Worm (Caenorhabditis elegans) whole organism, young adult: ENCODE data around the gene tpi-1.
A peak's percentile ranks its signal among the peaks of the same experiment; 100 is the strongest.

ENCODE experiments used
- D2030.7 ChIP-seq: fragments of 200-800 bp; sonication (Bioruptor generic); IDR thresholded peaks from 2 replicates; pipeline ENCODE4 v1.3.6; 2022; ENCODE audit warnings: missing genetic modification reagents, missing genetic modification characterization, missing compliant biosample characterization
- F23B12.7 ChIP-seq: sonication (generic microtip); optimal IDR thresholded peaks from 2 replicates; lab custom pipeline; 2017; ENCODE audit warnings: missing genetic modification characterization, mild to moderate bottlenecking, missing compliant biosample characterization, antibody characterized with exemption, moderate library complexity; ENCODE audit not compliant: insufficient read depth
- F33H1.4 ChIP-seq: fragments of 200-800 bp; sonication (Bioruptor generic); IDR thresholded peaks from 2 replicates; pipeline ENCODE4 v1.3.6; 2022; ENCODE audit warnings: missing genetic modification reagents, missing genetic modification characterization, missing compliant biosample characterization
- F49E8.2 ChIP-seq: sonication (generic microtip); optimal IDR thresholded peaks from 3 replicates; lab custom pipeline; 2017; ENCODE audit warnings: missing genetic modification characterization, mild to moderate bottlenecking, missing compliant biosample characterization, antibody characterized with exemption, moderate library complexity; ENCODE audit not compliant: insufficient read depth
- F52B5.7 ChIP-seq: sonication (generic microtip); optimal IDR thresholded peaks from 2 replicates; lab custom pipeline; 2016; ENCODE audit warnings: mild to moderate bottlenecking, missing genetic modification characterization, missing compliant biosample characterization
- F57C9.4 ChIP-seq: sonication (generic microtip); optimal IDR thresholded peaks from 2 replicates; lab custom pipeline; 2017; ENCODE audit warnings: mild to moderate bottlenecking, missing genetic modification characterization, missing compliant biosample characterization
- T07F8.4 ChIP-seq: sonication (generic microtip); optimal IDR thresholded peaks from 2 replicates; lab custom pipeline; 2016; ENCODE audit warnings: mild to moderate bottlenecking, missing genetic modification characterization, moderate library complexity, missing compliant biosample characterization
- Y95B8A.8 ChIP-seq: fragments of 200-800 bp; sonication (Bioruptor generic); IDR thresholded peaks from 2 replicates; pipeline ENCODE4 v1.3.6; 2022; ENCODE audit warnings: missing genetic modification reagents, missing genetic modification characterization, missing compliant biosample characterization
- atf-7 ChIP-seq: sonication (generic microtip); optimal IDR thresholded peaks from 2 replicates; lab custom pipeline; 2017; ENCODE audit warnings: mild to moderate bottlenecking, missing genetic modification characterization, missing compliant biosample characterization
- bed-1 ChIP-seq: fragments of 200-800 bp; sonication (Bioruptor generic); IDR thresholded peaks from 2 replicates; pipeline ENCODE4 v1.3.6; 2022; ENCODE audit warnings: missing genetic modification reagents, missing genetic modification characterization, missing compliant biosample characterization
- cebp-2 ChIP-seq: fragments of 200-800 bp; sonication (Bioruptor generic); IDR thresholded peaks from 2 replicates; pipeline ENCODE4 v1.3.6; 2022; ENCODE audit warnings: missing genetic modification characterization, missing compliant biosample characterization
- ceh-100 ChIP-seq: fragments of 200-800 bp; sonication (Bioruptor generic); IDR thresholded peaks from 2 replicates; pipeline ENCODE4 v1.3.6; 2022; ENCODE audit warnings: missing genetic modification reagents, missing genetic modification characterization, missing compliant biosample characterization
- ceh-27 ChIP-seq: fragments of 200-800 bp; sonication (Bioruptor generic); optimal IDR thresholded peaks from 2 replicates; lab custom pipeline; 2018; ENCODE audit warnings: mild to moderate bottlenecking, missing genetic modification characterization, moderate library complexity, missing compliant biosample characterization
- ceh-79 ChIP-seq: sonication (generic microtip); optimal IDR thresholded peaks from 2 replicates; lab custom pipeline; 2017; ENCODE audit warnings: mild to moderate bottlenecking, missing genetic modification characterization, missing compliant biosample characterization
- ceh-91 ChIP-seq: fragments of 200-800 bp; sonication (Bioruptor generic); IDR thresholded peaks from 2 replicates; pipeline ENCODE4 v1.3.6; 2022; ENCODE audit warnings: missing genetic modification reagents, missing genetic modification characterization, missing compliant biosample characterization
- dox-1 ChIP-seq: fragments of 200-800 bp; sonication (Bioruptor generic); IDR thresholded peaks from 2 replicates; pipeline ENCODE4 v1.3.6; 2022; ENCODE audit warnings: missing genetic modification reagents, missing genetic modification characterization, missing compliant biosample characterization
- dpl-1 ChIP-seq: fragments of 150-350 bp; optimal IDR thresholded peaks from 2 replicates; lab custom pipeline; 2014; ENCODE audit warnings: missing biosample characterization, missing genetic modification reagents, missing genetic modification characterization
- egl-44 ChIP-seq: fragments of 200-800 bp; sonication (Bioruptor generic); IDR thresholded peaks from 2 replicates; pipeline ENCODE4 v1.3.6; 2022; ENCODE audit warnings: missing genetic modification reagents, missing genetic modification characterization, missing compliant biosample characterization
- egrh-3 ChIP-seq: fragments of 200-800 bp; sonication (Bioruptor generic); IDR thresholded peaks from 2 replicates; pipeline ENCODE4 v1.3.6; 2022; ENCODE audit warnings: missing genetic modification reagents, missing genetic modification characterization, missing compliant biosample characterization
- let-526 ChIP-seq: fragments of 200-800 bp; sonication (Bioruptor generic); IDR thresholded peaks from 2 replicates; pipeline ENCODE4 v1.3.6; 2022; ENCODE audit warnings: missing genetic modification reagents, missing genetic modification characterization, missing compliant biosample characterization
- lin-35 ChIP-seq, 3 experiments: fragments of 150-350 bp in 2 of 3; sonication (generic microtip) in 1 of 3; optimal IDR thresholded peaks; 2 replicates each; lab custom pipeline; 2014 to 2018; ENCODE audit warnings: missing biosample characterization in 3 of 3, missing genetic modification characterization in 3 of 3, missing genetic modification reagents in 3 of 3
- lin-40 ChIP-seq: sonication (generic microtip); optimal IDR thresholded peaks from 2 replicates; lab custom pipeline; 2016; ENCODE audit warnings: missing genetic modification characterization, mild to moderate bottlenecking, missing compliant biosample characterization, missing genotype, missing genetic modification reagents
- lir-1 ChIP-seq: fragments of 200-800 bp; sonication (Bioruptor generic); conservative IDR thresholded peaks from 2 replicates; pipeline ENCODE4 v1.3.6; 2022; ENCODE audit warnings: missing genetic modification reagents, missing genetic modification characterization, missing compliant biosample characterization
- lsy-27 ChIP-seq: sonication (generic microtip); optimal IDR thresholded peaks from 2 replicates; lab custom pipeline; 2017; ENCODE audit warnings: missing genetic modification characterization, mild to moderate bottlenecking, missing compliant biosample characterization, antibody characterized with exemption, missing genotype, borderline replicate concordance; ENCODE audit not compliant: insufficient read depth
- mcd-1 ChIP-seq: fragments of 200-800 bp; sonication (Bioruptor generic); IDR thresholded peaks from 2 replicates; pipeline ENCODE4 v1.3.6; 2022; ENCODE audit warnings: missing genetic modification reagents, missing genetic modification characterization, missing compliant biosample characterization
- nhr-179 ChIP-seq: sonication (generic microtip); optimal IDR thresholded peaks from 2 replicates; lab custom pipeline; 2016; ENCODE audit warnings: mild to moderate bottlenecking, missing genetic modification characterization, missing compliant biosample characterization
- nhr-80 ChIP-seq: sonication (generic microtip); optimal IDR thresholded peaks from 2 replicates; lab custom pipeline; 2016; ENCODE audit warnings: missing genetic modification characterization, missing compliant biosample characterization
- repo-1 ChIP-seq: sonication (generic microtip); optimal IDR thresholded peaks from 2 replicates; lab custom pipeline; 2017; ENCODE audit warnings: mild to moderate bottlenecking, missing genetic modification characterization, missing compliant biosample characterization
- rpc-1 ChIP-seq, 2 experiments: fragments of 150-350 bp in 1 of 2; sonication (generic microtip) in 1 of 2; optimal IDR thresholded peaks; 2 replicates each; lab custom pipeline; 2014 to 2018; ENCODE audit warnings: missing biosample characterization in 1 of 2, missing genetic modification characterization in 1 of 2, missing genetic modification reagents in 1 of 2, missing genotype in 1 of 2
- sea-2 ChIP-seq: fragments of 200-800 bp; sonication (Bioruptor generic); IDR thresholded peaks from 2 replicates; pipeline ENCODE4 v1.3.6; 2022; ENCODE audit warnings: missing genetic modification characterization, missing compliant biosample characterization
- sptf-2 ChIP-seq: fragments of 200-800 bp; sonication (Bioruptor generic); optimal IDR thresholded peaks from 2 replicates; lab custom pipeline; 2018; ENCODE audit warnings: mild to moderate bottlenecking, missing genetic modification characterization, missing compliant biosample characterization
- tbp1 ChIP-seq: fragments of 200-800 bp; sonication (Bioruptor generic); optimal IDR thresholded peaks from 2 replicates; lab custom pipeline; 2018; ENCODE audit warnings: mild to moderate bottlenecking, missing genetic modification characterization, missing compliant biosample characterization
- xnd-1 ChIP-seq: sonication (generic microtip); optimal IDR thresholded peaks from 2 replicates; lab custom pipeline; 2016; ENCODE audit warnings: missing genotype, missing genetic modification reagents, missing genetic modification characterization, missing compliant biosample characterization
- ztf-22 ChIP-seq: fragments of 200-800 bp; sonication (Bioruptor generic); optimal IDR thresholded peaks from 2 replicates; lab custom pipeline; 2018; ENCODE audit warnings: mild to moderate bottlenecking, missing genetic modification characterization, moderate library complexity, missing compliant biosample characterization
- ztf-26 ChIP-seq: sonication (generic microtip); optimal IDR thresholded peaks from 2 replicates; lab custom pipeline; 2017; ENCODE audit warnings: missing genetic modification characterization, missing compliant biosample characterization
- ztf-6 ChIP-seq: fragments of 200-800 bp; sonication (Bioruptor generic); IDR thresholded peaks from 2 replicates; pipeline ENCODE4 v1.3.6; 2022; ENCODE audit warnings: missing genetic modification reagents, missing genetic modification characterization, missing compliant biosample characterization

The tpi-1 gene

DNA sequence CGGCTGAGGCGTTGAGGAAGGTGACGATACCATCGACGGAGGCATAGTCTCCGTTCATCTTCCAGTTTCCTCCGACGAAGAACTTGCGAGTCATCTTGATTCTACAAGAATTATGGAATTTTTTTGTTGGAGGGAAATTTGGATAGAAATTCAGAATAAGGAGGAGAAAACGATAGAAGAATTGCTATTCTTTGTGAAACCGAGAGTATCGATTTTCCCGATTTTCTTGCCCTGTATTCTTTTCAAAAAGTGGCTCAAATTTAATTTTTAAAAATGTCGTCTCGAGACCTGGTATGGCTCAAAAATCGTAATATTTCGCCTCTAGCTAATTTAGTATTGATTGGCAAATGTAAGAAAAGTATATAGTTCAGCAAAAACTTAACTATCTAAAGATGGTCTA lies at the start of gene tpi-1:
tpi-1 (minus strand) TSS at position 101 of the 400 bp plus-strand sequence.
- TF ChIP-seq egrh-3 (GFP tag; lab: Robert Waterston, UW), result no peak
- no peak for TF ChIP-seq lin-40 (tag; lab: Kevin White, UChicago)
- no peak for TF ChIP-seq ceh-91 (GFP tag; lab: Robert Waterston, UW)
- no peak for TF ChIP-seq let-526 (GFP tag; lab: Robert Waterston, UW)
- no peak for TF ChIP-seq F57C9.4 (tag; lab: Kevin White, UChicago)

DNA sequence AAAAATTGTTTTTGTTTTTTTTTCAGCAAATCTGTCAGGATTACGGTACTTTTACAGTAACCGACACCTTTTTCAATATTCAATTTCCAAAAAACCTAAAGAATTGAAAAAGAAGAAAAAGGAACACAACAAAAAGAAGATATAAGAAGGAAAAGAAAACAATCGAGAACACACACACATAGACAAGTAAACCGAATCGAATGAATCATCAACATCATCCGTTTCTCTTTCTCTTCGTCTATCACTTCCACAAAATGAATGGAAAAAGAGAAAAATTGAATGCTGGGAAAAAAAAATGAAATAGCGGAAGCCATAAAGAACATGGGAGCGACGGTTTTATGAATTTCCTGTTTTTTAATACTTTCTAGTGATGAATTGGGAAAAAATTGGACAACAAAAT lies 42.5 kb upstream of the tpi-1 start:
- TF ChIP-seq F23B12.7 (tag; lab: Kevin White, UChicago) (no peak), lsy-27 (no peak), mcd-1 (GFP tag; lab: Robert Waterston, UW) (no peak), ceh-27 (GFP tag; lab: Kevin White, UChicago) (no peak), ztf-26 (no peak), egl-44 (GFP tag; lab: Robert Waterston, UW) (no peak), xnd-1 (tag; lab: Kevin White, UChicago) (no peak), repo-1 (tag; lab: Kevin White, UChicago) (no peak), dox-1 (GFP tag; lab: Robert Waterston, UW) (no peak), ceh-91 (GFP tag; lab: Robert Waterston, UW) (no peak), F52B5.7 (no peak), sea-2 (GFP tag; lab: Robert Waterston, UW) (no peak), nhr-179 (tag; lab: Kevin White, UChicago) (no peak), F49E8.2 (tag; lab: Kevin White, UChicago) (no peak), atf-7 (tag; lab: Kevin White, UChicago) (no peak), cebp-2 (GFP tag; lab: Robert Waterston, UW) (no peak), F33H1.4 (GFP tag; lab: Robert Waterston, UW) (no peak), nhr-80 (tag; lab: Kevin White, UChicago) (no peak), F57C9.4 (tag; lab: Kevin White, UChicago) (no peak)

DNA sequence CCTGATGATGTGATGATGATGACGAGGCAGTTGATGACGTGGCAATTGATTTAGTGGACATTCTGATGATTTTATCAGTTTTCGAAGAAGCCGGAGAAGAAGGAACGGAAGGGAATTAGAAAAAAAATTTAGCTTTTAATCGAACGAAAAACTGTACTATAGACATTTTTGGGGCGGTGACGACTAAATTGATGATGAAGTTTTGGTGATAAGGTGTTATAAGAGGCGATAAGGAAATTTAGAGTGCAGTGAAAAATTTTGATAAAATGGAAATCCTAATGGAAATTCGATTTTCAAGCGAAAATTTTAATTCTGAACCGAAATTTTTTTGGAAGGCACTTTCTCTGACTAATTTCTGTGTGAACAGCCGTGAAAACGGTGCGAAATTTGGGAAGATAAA lies 41.1 kb upstream of the tpi-1 start:
- no peak for TF ChIP-seq F49E8.2 (tag; lab: Kevin White, UChicago)
- peak; percentile 47 for TF ChIP-seq nhr-80 (tag; lab: Kevin White, UChicago)

DNA sequence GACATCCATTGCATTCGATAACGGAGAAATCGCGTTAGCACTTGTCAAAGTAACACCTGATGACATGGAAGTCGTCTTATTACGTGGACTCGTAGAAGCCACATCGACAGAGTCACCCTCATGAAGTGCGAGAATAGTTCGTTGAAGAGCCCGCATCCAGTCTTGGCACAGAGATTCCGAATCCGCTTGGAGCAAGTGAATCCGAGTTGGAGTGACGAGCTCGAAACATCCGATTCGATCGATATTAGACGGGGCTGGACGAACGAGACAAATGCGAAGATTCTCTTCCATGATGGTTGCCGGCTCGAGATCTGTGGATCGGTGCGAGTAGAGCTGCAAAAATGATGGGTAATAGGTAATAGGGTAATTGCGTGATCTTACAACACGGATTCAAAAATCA lies 38.3 kb upstream of the tpi-1 start:
- no peak for TF ChIP-seq sptf-2 (GFP tag; lab: Kevin White, UChicago)
- TF ChIP-seq lir-1, result no peak
- TF ChIP-seq rpc-1 (optimal IDR thresholded peaks at IDR 0.05; lab: Kevin White, UChicago), result no peak
- no peak for TF ChIP-seq rpc-1 (tag; optimal IDR thresholded peaks at IDR 0.05; lab: Kevin White, UChicago)
- TF ChIP-seq T07F8.4 (tag; lab: Kevin White, UChicago), result no peak
- TF ChIP-seq nhr-80 (tag; lab: Kevin White, UChicago), result no peak
- TF ChIP-seq D2030.7 (GFP tag; lab: Robert Waterston, UW), result no peak
- no peak for TF ChIP-seq lin-35 (GFP tag; optimal IDR thresholded peaks at IDR 0.05; lab: Kevin White, UChicago)
- TF ChIP-seq tbp1 (GFP tag; lab: Kevin White, UChicago), result no peak
- no peak for TF ChIP-seq ceh-79 (tag; lab: Kevin White, UChicago)
- TF ChIP-seq ztf-6 (GFP tag; lab: Robert Waterston, UW), result no peak
- no peak for TF ChIP-seq bed-1
- TF ChIP-seq Y95B8A.8 (GFP tag; lab: Robert Waterston, UW), result no peak
- TF ChIP-seq ceh-100, result no peak
- no peak for TF ChIP-seq repo-1 (tag; lab: Kevin White, UChicago)
- no peak for TF ChIP-seq F57C9.4 (tag; lab: Kevin White, UChicago)
- no peak for TF ChIP-seq dpl-1 (GFP tag; lab: Kevin White, UChicago)
- no peak for TF ChIP-seq ztf-22 (GFP tag; lab: Kevin White, UChicago)
